Worm (Caenorhabditis elegans): Measurements from ENCODE around the gene C15F1.5.

DNA sequence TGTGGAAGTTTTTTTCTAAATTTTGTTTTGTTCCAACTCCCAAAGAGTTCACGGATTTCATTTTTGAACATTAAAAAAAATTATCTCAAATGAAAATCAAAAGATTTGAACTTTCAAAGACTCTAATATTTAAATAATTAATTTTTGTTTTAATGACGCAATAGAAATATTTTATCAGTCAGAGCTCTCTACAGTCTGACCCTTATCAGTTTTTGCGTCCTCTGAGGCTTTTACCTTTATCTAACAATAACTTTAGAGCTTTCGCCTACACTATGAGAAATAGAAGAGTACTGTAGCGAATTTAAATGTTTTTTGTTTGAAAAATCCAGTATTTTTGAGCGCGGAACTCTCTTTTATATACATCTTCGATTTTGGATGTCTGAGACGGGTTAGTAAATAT, 51.6 kb downstream of the C15F1.5 start, which contains the start of gene B0252.5:
- TF ChIP-seq nhr-237 (tag; optimal IDR thresholded peaks at IDR 0.05) = no peak
- no peak for TF ChIP-seq aly-2 (tag; optimal IDR thresholded peaks at IDR 0.05)
- no peak for TF ChIP-seq skn-1 (tag; optimal IDR thresholded peaks at IDR 0.05)
- no peak for TF ChIP-seq unc-62 (GFP tag; optimal IDR thresholded peaks at IDR 0.05)
- no peak for TF ChIP-seq sem-4 (tag; optimal IDR thresholded peaks at IDR 0.05)
- TF ChIP-seq ceh-82 (tag; optimal IDR thresholded peaks at IDR 0.05) = no peak
- TF ChIP-seq lin-13 (GFP tag; optimal IDR thresholded peaks at IDR 0.05) = no peak
- TF ChIP-seq nhr-12 (tag; optimal IDR thresholded peaks at IDR 0.05) = no peak
